Fruit fly (Drosophila melanogaster) whole organism, embryonic: ENCODE measurements around the gene mRpS2.

Experiments used
- ATbp ChIP-seq: fragments of 200-800 bp; sonication (Bioruptor generic); optimal IDR thresholded peaks from 2 replicates; lab custom pipeline; 2017; ENCODE audit warnings: missing biosample characterization, mild to moderate bottlenecking, missing genetic modification characterization, missing genetic modification reagents
- CG10147 ChIP-seq: fragments of 200-800 bp; sonication (Bioruptor generic); optimal IDR thresholded peaks from 2 replicates; lab custom pipeline; 2019; ENCODE audit warnings: missing biosample characterization, mild to moderate bottlenecking, missing genetic modification characterization, moderate library complexity
- CG10431 ChIP-seq: fragments of 200-800 bp; sonication (Bioruptor generic); optimal IDR thresholded peaks from 3 replicates; lab custom pipeline; 2018; ENCODE audit warnings: missing biosample characterization, mild to moderate bottlenecking, missing genetic modification characterization
- CG10462 ChIP-seq: fragments of 200-800 bp; sonication (Bioruptor generic); optimal IDR thresholded peaks from 2 replicates; lab custom pipeline; 2016; ENCODE audit warnings: missing biosample characterization, missing genetic modification characterization
- CG10543 ChIP-seq: fragments of 200-800 bp; sonication (Bioruptor generic); optimal IDR thresholded peaks from 3 replicates; lab custom pipeline; 2017; ENCODE audit warnings: missing biosample characterization, mild to moderate bottlenecking, missing genetic modification characterization, moderate library complexity
- CG11695 ChIP-seq: fragments of 200-800 bp; sonication (Bioruptor generic); IDR thresholded peaks from 3 replicates; pipeline ENCODE4 v1.3.6; 2022; ENCODE audit warnings: missing biosample characterization, missing genetic modification characterization
- CG11723 ChIP-seq: fragments of 200-800 bp; sonication (Bioruptor generic); optimal IDR thresholded peaks from 2 replicates; lab custom pipeline; 2017; ENCODE audit warnings: missing biosample characterization, mild to moderate bottlenecking, missing genetic modification characterization
- CG12104 ChIP-seq: fragments of 200-800 bp; sonication (Bioruptor generic); optimal IDR thresholded peaks from 3 replicates; lab custom pipeline; 2016; ENCODE audit warnings: missing biosample characterization, missing genetic modification characterization
- CG12236 ChIP-seq: fragments of 200-800 bp; sonication (Bioruptor generic); optimal IDR thresholded peaks from 2 replicates; lab custom pipeline; 2016; ENCODE audit warnings: missing biosample characterization, missing genetic modification characterization
- CG12391 ChIP-seq: fragments of 200-800 bp; sonication (Bioruptor generic); optimal IDR thresholded peaks from 3 replicates; lab custom pipeline; 2018; ENCODE audit warnings: missing biosample characterization, mild to moderate bottlenecking, missing genetic modification characterization, moderate library complexity
- CG12769 ChIP-seq: fragments of 200-800 bp; sonication (Bioruptor generic); optimal IDR thresholded peaks from 2 replicates; lab custom pipeline; 2019; ENCODE audit warnings: missing biosample characterization, mild to moderate bottlenecking, missing genetic modification characterization, moderate library complexity
- CG13287 ChIP-seq: fragments of 200-800 bp; sonication (Bioruptor generic); IDR thresholded peaks from 2 replicates; pipeline ENCODE4 v1.3.6; 2022; ENCODE audit warnings: missing biosample characterization, missing genetic modification characterization; ENCODE audit not compliant: partially characterized antibody
- CG14050 ChIP-seq: fragments of 200-800 bp; sonication (Bioruptor generic); IDR thresholded peaks from 3 replicates; pipeline ENCODE4 v1.3.6; 2022; ENCODE audit warnings: missing biosample characterization, missing genetic modification characterization
- CG14667 ChIP-seq: fragments of 200-800 bp; sonication (Bioruptor generic); IDR thresholded peaks from 2 replicates; pipeline ENCODE4 v1.3.6; 2022; ENCODE audit warnings: missing biosample characterization, missing genetic modification characterization
- CG15073 ChIP-seq: fragments of 200-800 bp; sonication (Bioruptor generic); optimal IDR thresholded peaks from 2 replicates; lab custom pipeline; 2016; ENCODE audit warnings: missing biosample characterization, missing genetic modification characterization
- CG1602 ChIP-seq: fragments of 200-800 bp; sonication (Bioruptor generic); optimal IDR thresholded peaks from 3 replicates; lab custom pipeline; 2016; ENCODE audit warnings: missing biosample characterization, missing genetic modification characterization
- CG1647 ChIP-seq: fragments of 200-800 bp; sonication (Bioruptor generic); optimal IDR thresholded peaks from 3 replicates; lab custom pipeline; 2016; ENCODE audit warnings: missing biosample characterization, missing genetic modification characterization
- CG17328 ChIP-seq: fragments of 200-800 bp; sonication (Bioruptor generic); IDR thresholded peaks from 2 replicates; pipeline ENCODE4 v1.3.6; 2022; ENCODE audit warnings: missing biosample characterization, missing genetic modification characterization
- CG18262 ChIP-seq: fragments of 200-800 bp; optimal IDR thresholded peaks from 3 replicates; lab custom pipeline; 2019; ENCODE audit warnings: missing biosample characterization, mild to moderate bottlenecking, missing genetic modification characterization, moderate library complexity
- CG18619 ChIP-seq: fragments of 200-800 bp; sonication (Bioruptor generic); optimal IDR thresholded peaks from 3 replicates; lab custom pipeline; 2017; ENCODE audit warnings: missing biosample characterization, mild to moderate bottlenecking, missing genetic modification characterization
- CG18764 ChIP-seq: fragments of 200-800 bp; sonication (Bioruptor generic); optimal IDR thresholded peaks from 3 replicates; lab custom pipeline; 2016; ENCODE audit warnings: missing biosample characterization, missing genetic modification characterization
- CG31388 ChIP-seq: fragments of 200-800 bp; sonication (Bioruptor generic); optimal IDR thresholded peaks from 2 replicates; lab custom pipeline; 2016; ENCODE audit warnings: missing biosample characterization, missing genetic modification characterization
- CG3726 ChIP-seq: fragments of 200-800 bp; sonication (Bioruptor generic); IDR thresholded peaks from 3 replicates; pipeline ENCODE4, ENCODE4 v1.3.6; 2022; ENCODE audit warnings: missing biosample characterization, missing genetic modification characterization
- CG4617 ChIP-seq: fragments of 200-800 bp; sonication (Bioruptor generic); optimal IDR thresholded peaks from 3 replicates; lab custom pipeline; 2016; ENCODE audit warnings: missing biosample characterization, missing genetic modification characterization, borderline replicate concordance
- CG4707 ChIP-seq: fragments of 200-800 bp; sonication (Bioruptor generic); optimal IDR thresholded peaks from 2 replicates; lab custom pipeline; 2018; ENCODE audit warnings: missing biosample characterization, mild to moderate bottlenecking, missing genetic modification characterization, moderate library complexity
- CG5180 ChIP-seq: fragments of 200-800 bp; sonication (Bioruptor generic); optimal IDR thresholded peaks from 3 replicates; lab custom pipeline; 2017; ENCODE audit warnings: missing biosample characterization, missing genetic modification characterization, mild to moderate bottlenecking, moderate library complexity, missing genetic modification reagents
- CG8281 ChIP-seq: fragments of 200-800 bp; sonication (Bioruptor generic); optimal IDR thresholded peaks from 2 replicates; lab custom pipeline; 2018; ENCODE audit warnings: missing biosample characterization, mild to moderate bottlenecking, missing genetic modification characterization, moderate library complexity
- Camta ChIP-seq: fragments of 200-800 bp; sonication (Bioruptor generic); optimal IDR thresholded peaks from 2 replicates; lab custom pipeline; 2016; ENCODE audit warnings: missing biosample characterization, missing genetic modification characterization
- CoRest ChIP-seq: fragments of 200-800 bp; sonication (Bioruptor generic); optimal IDR thresholded peaks from 3 replicates; lab custom pipeline; 2018; ENCODE audit warnings: missing biosample characterization, mild to moderate bottlenecking, missing genetic modification characterization, moderate library complexity
- Hey ChIP-seq: fragments of 200-800 bp; sonication (Bioruptor generic); optimal IDR thresholded peaks from 3 replicates; lab custom pipeline; 2018; ENCODE audit warnings: missing biosample characterization, mild to moderate bottlenecking, missing genetic modification characterization
- Lim3 ChIP-seq: fragments of 200-800 bp; sonication (Bioruptor generic); IDR thresholded peaks from 2 replicates; pipeline ENCODE4 v1.3.6; 2022; ENCODE audit warnings: missing biosample characterization, missing genetic modification characterization
- MBD-R2 ChIP-seq: fragments of 200-800 bp; sonication (Bioruptor generic); IDR thresholded peaks from 2 replicates; pipeline ENCODE4 v1.3.6; 2022; ENCODE audit warnings: missing biosample characterization, missing genetic modification characterization
- Mad ChIP-seq: fragments of 200-800 bp; sonication (Bioruptor generic); optimal IDR thresholded peaks from 2 replicates; lab custom pipeline; 2016; ENCODE audit warnings: missing biosample characterization, missing genetic modification characterization
- Mes4 ChIP-seq: fragments of 200-800 bp; sonication (Bioruptor generic); optimal IDR thresholded peaks from 2 replicates; lab custom pipeline; 2016; ENCODE audit warnings: missing biosample characterization, missing genetic modification characterization
- Mrtf ChIP-seq: fragments of 200-800 bp; sonication (Bioruptor generic); IDR thresholded peaks from 3 replicates; pipeline ENCODE4 v1.3.6; 2022; ENCODE audit warnings: missing biosample characterization, missing genetic modification characterization
- Myb ChIP-seq: fragments of 200-800 bp; sonication (Bioruptor generic); optimal IDR thresholded peaks from 2 replicates; lab custom pipeline; 2016; ENCODE audit warnings: missing biosample characterization, missing genetic modification characterization
- Sin3A ChIP-seq: fragments of >200 bp; optimal IDR thresholded peaks from 2 replicates; lab custom pipeline; 2018
- Sry-β ChIP-seq: fragments of 200-800 bp; sonication (Bioruptor generic); optimal IDR thresholded peaks from 2 replicates; lab custom pipeline; 2018; ENCODE audit warnings: missing biosample characterization, mild to moderate bottlenecking, missing genetic modification characterization, moderate library complexity
- Taf1 ChIP-seq: fragments of 200-800 bp; sonication (Bioruptor generic); IDR thresholded peaks from 2 replicates; pipeline ENCODE4 v1.3.6; 2022; ENCODE audit warnings: missing biosample characterization, missing genetic modification characterization
- Usf ChIP-seq: fragments of 200-800 bp; sonication (Bioruptor generic); optimal IDR thresholded peaks from 2 replicates; lab custom pipeline; 2017; ENCODE audit warnings: missing genotype, missing biosample characterization, missing genetic modification characterization
- chif ChIP-seq, 2 experiments: fragments of 200-800 bp; sonication (Bioruptor generic); optimal IDR thresholded peaks; 3 replicates each; lab custom pipeline; 2016; ENCODE audit warnings: missing biosample characterization in 2 of 2, missing genetic modification characterization in 2 of 2
- corto ChIP-seq: fragments of 200-800 bp; sonication (Bioruptor generic); optimal IDR thresholded peaks from 2 replicates; lab custom pipeline; 2016; ENCODE audit warnings: missing biosample characterization, mild to moderate bottlenecking, missing genetic modification characterization, moderate library complexity
- gsb-n ChIP-seq: fragments of 200-800 bp; sonication (Bioruptor generic); optimal IDR thresholded peaks from 3 replicates; lab custom pipeline; 2018; ENCODE audit warnings: missing biosample characterization, mild to moderate bottlenecking, missing genetic modification characterization
- h ChIP-seq: fragments of >200 bp; optimal IDR thresholded peaks from 2 replicates; lab custom pipeline; 2017
- hth ChIP-seq: fragments of >200 bp; optimal IDR thresholded peaks from 2 replicates; lab custom pipeline; 2017; ENCODE audit warnings: inconsistent platforms
- ind ChIP-seq: fragments of 200-800 bp; sonication (Bioruptor generic); optimal IDR thresholded peaks from 3 replicates; lab custom pipeline; 2016; ENCODE audit warnings: missing biosample characterization, missing genetic modification characterization
- maf-S ChIP-seq: fragments of 200-800 bp; sonication (Bioruptor generic); optimal IDR thresholded peaks from 2 replicates; lab custom pipeline; 2016; ENCODE audit warnings: missing biosample characterization, missing genetic modification characterization
- nerfin-1 ChIP-seq: fragments of 200-800 bp; sonication (Bioruptor generic); optimal IDR thresholded peaks from 3 replicates; lab custom pipeline; 2019; ENCODE audit warnings: missing biosample characterization, mild to moderate bottlenecking, missing genetic modification characterization, moderate library complexity
- pzg ChIP-seq: fragments of 200-800 bp; sonication (Bioruptor generic); optimal IDR thresholded peaks from 3 replicates; lab custom pipeline; 2018; ENCODE audit warnings: missing biosample characterization, mild to moderate bottlenecking, missing genetic modification characterization, moderate library complexity
- ssp ChIP-seq: fragments of 200-800 bp; sonication (Bioruptor generic); IDR thresholded peaks from 2 replicates; pipeline ENCODE4 v1.3.6; 2022; ENCODE audit warnings: missing biosample characterization, missing genetic modification characterization
- tgo ChIP-seq: fragments of 200-800 bp; sonication (Bioruptor generic); IDR thresholded peaks from 3 replicates; pipeline ENCODE4 v1.3.6; 2022; ENCODE audit warnings: missing biosample characterization, missing genetic modification characterization
- wdn ChIP-seq: fragments of 200-800 bp; sonication (Bioruptor generic); IDR thresholded peaks from 2 replicates; pipeline ENCODE4 v1.3.6; 2022; ENCODE audit warnings: missing biosample characterization, missing genetic modification characterization

Gene mRpS2

DNA sequence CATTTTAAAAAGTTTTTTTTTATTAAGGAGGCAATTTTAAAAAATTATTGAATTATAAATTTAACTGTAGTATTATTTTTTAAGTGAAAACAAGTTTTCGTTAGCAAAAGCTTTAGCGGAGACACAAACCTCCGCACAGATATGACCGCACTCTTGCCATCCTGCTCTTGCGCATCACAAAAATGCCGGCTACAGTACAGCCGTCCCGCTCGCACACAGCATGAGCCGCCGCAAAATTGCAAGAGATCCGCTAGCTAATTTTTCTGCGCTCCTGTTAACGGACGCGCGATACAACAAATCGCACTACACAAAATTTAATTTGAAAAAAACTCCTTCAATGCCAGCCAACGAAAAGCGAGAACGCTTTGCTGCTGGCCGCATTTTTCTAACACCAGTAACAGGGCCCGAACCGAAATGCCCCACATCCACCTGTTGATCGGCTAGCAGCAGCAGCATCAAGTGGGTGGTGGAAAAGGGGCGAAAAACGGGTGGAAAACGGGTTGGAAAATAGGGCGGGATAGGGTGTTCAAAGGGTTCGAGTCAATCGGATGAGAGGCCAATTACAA is 40.1 kb downstream of the mRpS2 start (continued):
- TF ChIP-seq Mrtf (GFP tag; lab: Robert Waterston, UW) (no peak), CG12391 (tag; lab: Kevin White, UChicago) (peak; percentile 69), CG31388 (GFP tag; lab: Kevin White, UChicago) (no peak), CG11723 (GFP tag; lab: Kevin White, UChicago) (no peak), CoRest (peak; percentile 68), chif (GFP tag; optimal IDR thresholded peaks at IDR 0.05; lab: Kevin White, UChicago) (no peak), CG10543 (GFP tag; lab: Kevin White, UChicago) (peak; percentile 84), Mes4 (GFP tag; lab: Kevin White, UChicago) (no peak), CG18764 (no peak), corto (GFP tag; lab: Kevin White, UChicago) (no peak), CG1602 (peak; percentile 35), CG4707 (GFP tag; lab: Kevin White, UChicago) (peak; percentile 20), CG14050 (no peak), CG15073 (no peak), CG11695 (GFP tag; lab: Robert Waterston, UW) (no peak), ind (GFP tag; lab: Kevin White, UChicago) (no peak), Lim3 (GFP tag; lab: Robert Waterston, UW) (no peak), CG12104 (no peak), maf-S (GFP tag; lab: Kevin White, UChicago) (no peak), Sry-β (GFP tag; lab: Kevin White, UChicago) (no peak), CG18262 (tag; lab: Kevin White, UChicago) (peak; percentile 34), wdn (no peak), CG1647 (GFP tag; lab: Kevin White, UChicago) (peak; percentile 13), CG4617 (GFP tag; lab: Kevin White, UChicago) (no peak), ssp (no peak), CG10431 (no peak), CG17328 (0 out of 2 replicates have a peak, but pooled peaks have one; percentile 27), CG5180 (no peak), Sin3A (lab: Kevin White, UChicago) (no peak), CG3726 (no peak), CG8281 (tag; lab: Kevin White, UChicago) (no peak), hth (lab: Kevin White, UChicago) (no peak), Camta (GFP tag; lab: Kevin White, UChicago) (no peak), CG10147 (GFP tag; lab: Kevin White, UChicago) (peak; percentile 55), CG13287 (peak; percentile 76), CG18619 (GFP tag; lab: Kevin White, UChicago) (peak; percentile 25), CG10462 (GFP tag; lab: Kevin White, UChicago) (no peak), gsb-n (tag; lab: Kevin White, UChicago) (peak; percentile 24), Myb (GFP tag; lab: Kevin White, UChicago) (no peak), Hey (no peak), MBD-R2 (GFP tag; lab: Robert Waterston, UW) (peak; percentile 17; the same call in 1 of the 2 replicates), Mad (peak; percentile 48), Usf (GFP tag; lab: Kevin White, UChicago) (no peak), h (no peak), nerfin-1 (tag; lab: Kevin White, UChicago) (peak; percentile 55), tgo (GFP tag; lab: Robert Waterston, UW) (peak; percentile 28; the same call in 1 of the 3 replicates), ATbp (GFP tag; lab: Kevin White, UChicago) (no peak), Taf1 (GFP tag; lab: Robert Waterston, UW) (no peak), CG14667 (GFP tag; lab: Robert Waterston, UW) (no peak), pzg (peak; percentile 49), CG12769 (tag; lab: Kevin White, UChicago) (peak; percentile 46), CG12236 (GFP tag; lab: Kevin White, UChicago) (no peak)
